Fruit fly (Drosophila melanogaster): Measurements from ENCODE around the gene hd.

DNA sequence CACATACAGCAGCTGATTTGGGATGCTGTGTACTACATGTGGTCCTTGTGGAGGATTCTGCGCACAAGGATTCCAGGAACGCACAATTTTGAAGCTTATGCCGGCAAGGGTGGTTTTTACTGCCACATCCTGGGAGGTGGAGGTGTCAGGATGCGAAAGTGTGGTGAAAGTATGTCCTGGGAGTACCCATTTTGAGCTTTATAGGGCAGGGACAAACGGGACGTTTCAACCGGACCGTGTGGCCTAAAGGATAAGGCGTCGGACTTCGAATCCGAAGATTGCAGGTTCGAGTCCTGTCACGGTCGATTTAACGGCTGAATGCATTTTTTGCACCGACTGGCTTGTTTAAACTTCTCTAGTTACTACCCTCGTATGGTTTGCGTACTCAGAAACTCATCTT, 13.2 kb upstream of the hd start:
- TF ChIP-seq Hr39 (GFP tag; optimal IDR thresholded peaks at IDR 0.05): no peak
- TF ChIP-seq fd85E (GFP tag; optimal IDR thresholded peaks at IDR 0.05): no peak
- no peak for TF ChIP-seq CG8632 (GFP tag; optimal IDR thresholded peaks at IDR 0.05)
- no peak for TF ChIP-seq CG6854 (GFP tag; optimal IDR thresholded peaks at IDR 0.05)
- TF ChIP-seq CG34406 (GFP tag; optimal IDR thresholded peaks at IDR 0.05): no peak
- TF ChIP-seq salr (GFP tag; optimal IDR thresholded peaks at IDR 0.05): no peak
- no peak for TF ChIP-seq CG8319 (GFP tag; optimal IDR thresholded peaks at IDR 0.05)
- no peak for TF ChIP-seq Gug (GFP tag; IDR thresholded peaks at IDR 0.05)
- no peak for TF ChIP-seq CG9139 (GFP tag; optimal IDR thresholded peaks at IDR 0.05)
